Fruit fly (Drosophila melanogaster) whole organism, embryonic: ENCODE results near the gene CG34409.

Experiments used
- Ada2b ChIP-seq: fragments of 200-800 bp; sonication (Bioruptor generic); IDR thresholded peaks from 2 replicates; pipeline ENCODE4 v1.3.6; 2022; ENCODE audit warnings: missing biosample characterization, missing genetic modification characterization
- Antp ChIP-seq: fragments of 200-800 bp; sonication (Bioruptor generic); optimal IDR thresholded peaks from 3 replicates; lab custom pipeline; 2016; ENCODE audit warnings: missing biosample characterization, missing genetic modification characterization
- B-H2 ChIP-seq: fragments of 200-800 bp; sonication (Bioruptor generic); optimal IDR thresholded peaks from 2 replicates; lab custom pipeline; 2018; ENCODE audit warnings: missing biosample characterization, mild to moderate bottlenecking, missing genetic modification characterization
- Blimp-1 ChIP-seq: fragments of 200-800 bp; sonication (Bioruptor generic); optimal IDR thresholded peaks from 3 replicates; lab custom pipeline; 2018; ENCODE audit warnings: missing biosample characterization, missing genetic modification characterization, mild to moderate bottlenecking, moderate library complexity, missing genetic modification reagents
- CG10543 ChIP-seq: fragments of 200-800 bp; sonication (Bioruptor generic); optimal IDR thresholded peaks from 3 replicates; lab custom pipeline; 2017; ENCODE audit warnings: missing biosample characterization, mild to moderate bottlenecking, missing genetic modification characterization, moderate library complexity
- CG11085 ChIP-seq: fragments of 200-800 bp; sonication (Bioruptor generic); IDR thresholded peaks from 2 replicates; pipeline ENCODE4 v1.3.6; 2022; ENCODE audit warnings: missing biosample characterization, missing genetic modification characterization
- CG12659 ChIP-seq: fragments of 200-800 bp; sonication (Bioruptor generic); optimal IDR thresholded peaks from 3 replicates; lab custom pipeline; 2017; ENCODE audit warnings: mild to moderate bottlenecking, missing biosample characterization, missing genetic modification reagents, missing genetic modification characterization
- CG14965 ChIP-seq: fragments of 200-800 bp; sonication (Bioruptor generic); optimal IDR thresholded peaks from 2 replicates; lab custom pipeline; 2016; ENCODE audit warnings: missing biosample characterization, missing genetic modification characterization, borderline replicate concordance
- CG15011 ChIP-seq: fragments of 200-800 bp; sonication (Bioruptor generic); optimal IDR thresholded peaks from 3 replicates; lab custom pipeline; 2018; ENCODE audit warnings: missing biosample characterization, mild to moderate bottlenecking, missing genetic modification characterization
- CG1529 ChIP-seq: fragments of 200-800 bp; sonication (Bioruptor generic); optimal IDR thresholded peaks from 3 replicates; lab custom pipeline; 2018; ENCODE audit warnings: missing biosample characterization, missing genetic modification characterization
- CG17328 ChIP-seq: fragments of 200-800 bp; sonication (Bioruptor generic); IDR thresholded peaks from 2 replicates; pipeline ENCODE4 v1.3.6; 2022; ENCODE audit warnings: missing biosample characterization, missing genetic modification characterization
- CG18476 ChIP-seq: fragments of 200-800 bp; sonication (Bioruptor generic); optimal IDR thresholded peaks from 2 replicates; lab custom pipeline; 2016; ENCODE audit warnings: missing biosample characterization, mild to moderate bottlenecking, missing genetic modification characterization
- CG33557 ChIP-seq: fragments of 200-800 bp; sonication (Bioruptor generic); optimal IDR thresholded peaks from 2 replicates; lab custom pipeline; 2019; ENCODE audit warnings: missing biosample characterization, mild to moderate bottlenecking, missing genetic modification characterization, moderate library complexity
- CG34422 ChIP-seq: fragments of 200-800 bp; sonication (Bioruptor generic); IDR thresholded peaks from 3 replicates; pipeline ENCODE4 v1.3.6; 2022; ENCODE audit warnings: missing biosample characterization, missing genetic modification characterization
- CG6272 ChIP-seq: fragments of 200-800 bp; sonication (Bioruptor generic); IDR thresholded peaks from 2 replicates; pipeline ENCODE4 v1.3.6; 2022; ENCODE audit warnings: missing biosample characterization, missing genetic modification characterization
- CG6791 ChIP-seq: fragments of 200-800 bp; sonication (Bioruptor generic); IDR thresholded peaks from 3 replicates; pipeline ENCODE4 v1.3.6; 2022; ENCODE audit warnings: missing biosample characterization, missing genetic modification characterization; ENCODE audit not compliant: partially characterized antibody
- CG7928 ChIP-seq: fragments of 200-800 bp; sonication (Bioruptor generic); optimal IDR thresholded peaks from 2 replicates; lab custom pipeline; 2017; ENCODE audit warnings: missing biosample characterization, mild to moderate bottlenecking, missing genetic modification characterization
- CG8944 ChIP-seq: fragments of 200-800 bp; sonication (Bioruptor generic); optimal IDR thresholded peaks from 3 replicates; lab custom pipeline; 2016; ENCODE audit warnings: missing biosample characterization, missing genetic modification characterization
- CoRest ChIP-seq: fragments of 200-800 bp; sonication (Bioruptor generic); optimal IDR thresholded peaks from 3 replicates; lab custom pipeline; 2018; ENCODE audit warnings: missing biosample characterization, mild to moderate bottlenecking, missing genetic modification characterization, moderate library complexity
- Gsc ChIP-seq: fragments of 200-800 bp; sonication (Bioruptor generic); IDR thresholded peaks from 2 replicates; pipeline ENCODE4 v1.3.6; 2022; ENCODE audit warnings: missing biosample characterization, missing genetic modification characterization
- Hmx ChIP-seq: fragments of 200-800 bp; sonication (Bioruptor generic); optimal IDR thresholded peaks from 2 replicates; lab custom pipeline; 2016; ENCODE audit warnings: missing biosample characterization, missing genetic modification characterization
- Mrtf ChIP-seq: fragments of 200-800 bp; sonication (Bioruptor generic); IDR thresholded peaks from 3 replicates; pipeline ENCODE4 v1.3.6; 2022; ENCODE audit warnings: missing biosample characterization, missing genetic modification characterization
- NC2α ChIP-seq: fragments of 200-800 bp; sonication (Bioruptor generic); optimal IDR thresholded peaks from 2 replicates; lab custom pipeline; 2016; ENCODE audit warnings: missing biosample characterization, missing genetic modification characterization
- Nf-YC ChIP-seq: fragments of 200-800 bp; optimal IDR thresholded peaks from 3 replicates; lab custom pipeline; 2019; ENCODE audit warnings: missing biosample characterization, mild to moderate bottlenecking, missing genetic modification characterization, moderate library complexity
- Ravus ChIP-seq: fragments of 200-800 bp; sonication (Bioruptor generic); IDR thresholded peaks from 2 replicates; pipeline ENCODE4 v1.3.6; 2022; ENCODE audit warnings: missing biosample characterization, missing genetic modification characterization
- Sry-β ChIP-seq: fragments of 200-800 bp; sonication (Bioruptor generic); optimal IDR thresholded peaks from 2 replicates; lab custom pipeline; 2018; ENCODE audit warnings: missing biosample characterization, mild to moderate bottlenecking, missing genetic modification characterization, moderate library complexity
- Ssrp ChIP-seq: fragments of 200-800 bp; sonication (Bioruptor generic); optimal IDR thresholded peaks from 2 replicates; lab custom pipeline; 2018; ENCODE audit warnings: missing biosample characterization, mild to moderate bottlenecking, missing genetic modification characterization, moderate library complexity
- Usf ChIP-seq: fragments of 200-800 bp; sonication (Bioruptor generic); optimal IDR thresholded peaks from 2 replicates; lab custom pipeline; 2017; ENCODE audit warnings: missing genotype, missing biosample characterization, missing genetic modification characterization
- ato ChIP-seq: fragments of 200-800 bp; sonication (Bioruptor generic); IDR thresholded peaks from 2 replicates; pipeline ENCODE4 v1.3.6; 2022; ENCODE audit warnings: missing biosample characterization, missing genetic modification characterization; ENCODE audit not compliant: partially characterized antibody
- az2 ChIP-seq: fragments of 200-800 bp; sonication (Bioruptor generic); optimal IDR thresholded peaks from 3 replicates; lab custom pipeline; 2016; ENCODE audit warnings: missing biosample characterization, missing genetic modification characterization
- br ChIP-seq: fragments of >200 bp; optimal IDR thresholded peaks from 2 replicates; lab custom pipeline; 2017
- ci ChIP-seq: fragments of 200-800 bp; sonication (Bioruptor generic); IDR thresholded peaks from 3 replicates; pipeline ENCODE4 v1.3.6; 2022; ENCODE audit warnings: missing biosample characterization, missing genetic modification characterization
- fd64A ChIP-seq: fragments of 200-800 bp; sonication (Bioruptor generic); optimal IDR thresholded peaks from 3 replicates; lab custom pipeline; 2018; ENCODE audit warnings: missing biosample characterization, mild to moderate bottlenecking, missing genetic modification characterization
- ftz-f1 ChIP-seq: fragments of 200-800 bp; sonication (Bioruptor generic); optimal IDR thresholded peaks from 2 replicates; lab custom pipeline; 2016; ENCODE audit warnings: missing biosample characterization, missing genetic modification characterization
- gce ChIP-seq: fragments of 200-800 bp; sonication (Bioruptor generic); IDR thresholded peaks from 3 replicates; pipeline ENCODE4 v1.3.6; 2022; ENCODE audit warnings: missing biosample characterization, missing genetic modification characterization
- gem ChIP-seq: fragments of 200-800 bp; sonication (Bioruptor generic); optimal IDR thresholded peaks from 2 replicates; lab custom pipeline; 2019; ENCODE audit warnings: missing biosample characterization, mild to moderate bottlenecking, missing genetic modification characterization, moderate library complexity
- jing ChIP-seq: fragments of 200-800 bp; sonication (Bioruptor generic); optimal IDR thresholded peaks from 2 replicates; lab custom pipeline; 2018; ENCODE audit warnings: missing biosample characterization, mild to moderate bottlenecking, missing genetic modification characterization
- jumu ChIP-seq: fragments of 200-800 bp; sonication (Bioruptor generic); optimal IDR thresholded peaks from 3 replicates; lab custom pipeline; 2016; ENCODE audit warnings: missing biosample characterization, missing genetic modification characterization
- klu ChIP-seq: fragments of 200-800 bp; sonication (Bioruptor generic); IDR thresholded peaks from 2 replicates; pipeline ENCODE4 v1.3.6; 2022; ENCODE audit warnings: missing biosample characterization, missing genetic modification characterization
- lab ChIP-seq: fragments of 200-800 bp; sonication (Bioruptor generic); optimal IDR thresholded peaks from 3 replicates; lab custom pipeline; 2017; ENCODE audit warnings: missing biosample characterization, missing genetic modification characterization, mild to moderate bottlenecking, moderate library complexity, missing genetic modification reagents
- nau ChIP-seq: fragments of 200-800 bp; sonication (Bioruptor generic); optimal IDR thresholded peaks from 3 replicates; lab custom pipeline; 2017; ENCODE audit warnings: missing biosample characterization, mild to moderate bottlenecking, missing genetic modification characterization, missing genetic modification reagents
- nerfin-1 ChIP-seq: fragments of 200-800 bp; sonication (Bioruptor generic); optimal IDR thresholded peaks from 3 replicates; lab custom pipeline; 2019; ENCODE audit warnings: missing biosample characterization, mild to moderate bottlenecking, missing genetic modification characterization, moderate library complexity
- onecut ChIP-seq: fragments of 200-800 bp; sonication (Bioruptor generic); IDR thresholded peaks from 2 replicates; pipeline ENCODE4 v1.3.6; 2022; ENCODE audit warnings: missing biosample characterization, missing genetic modification characterization
- p53 ChIP-seq: fragments of 200-800 bp; sonication (Bioruptor generic); optimal IDR thresholded peaks from 2 replicates; lab custom pipeline; 2016; ENCODE audit warnings: missing biosample characterization, missing genetic modification characterization
- pros ChIP-seq: fragments of 200-800 bp; sonication (Bioruptor generic); optimal IDR thresholded peaks from 3 replicates; lab custom pipeline; 2019; ENCODE audit warnings: missing biosample characterization, mild to moderate bottlenecking, missing genetic modification characterization, moderate library complexity
- slou ChIP-seq: fragments of 200-800 bp; sonication (Bioruptor generic); optimal IDR thresholded peaks from 3 replicates; lab custom pipeline; 2016; ENCODE audit warnings: missing biosample characterization, missing genetic modification characterization
- ssp ChIP-seq: fragments of 200-800 bp; sonication (Bioruptor generic); IDR thresholded peaks from 2 replicates; pipeline ENCODE4 v1.3.6; 2022; ENCODE audit warnings: missing biosample characterization, missing genetic modification characterization
- tap ChIP-seq: fragments of 200-800 bp; optimal IDR thresholded peaks from 3 replicates; lab custom pipeline; 2019; ENCODE audit warnings: missing biosample characterization, mild to moderate bottlenecking, missing genetic modification characterization, moderate library complexity
- tgo ChIP-seq: fragments of 200-800 bp; sonication (Bioruptor generic); IDR thresholded peaks from 3 replicates; pipeline ENCODE4 v1.3.6; 2022; ENCODE audit warnings: missing biosample characterization, missing genetic modification characterization
- unpg ChIP-seq: fragments of 200-800 bp; sonication (Bioruptor generic); optimal IDR thresholded peaks from 3 replicates; lab custom pipeline; 2018; ENCODE audit warnings: missing biosample characterization, mild to moderate bottlenecking, missing genetic modification characterization, moderate library complexity

The CG34409 gene

dm6 chr3R:9747272-9747874, 1.2 kb upstream of the CG34409 start, which contains the start of gene CG12948 (continued):
- TF ChIP-seq ci (GFP tag; lab: Robert Waterston, UW) = peak; percentile 47; the same call in 1 of the 3 replicates
- TF ChIP-seq fd64A = peak; percentile 4
- TF ChIP-seq br (lab: Kevin White, UChicago) = no peak
- TF ChIP-seq tap (tag; lab: Kevin White, UChicago) = no peak
- no peak for TF ChIP-seq Mrtf (GFP tag; lab: Robert Waterston, UW)
- TF ChIP-seq Sry-β (GFP tag; lab: Kevin White, UChicago) = peak; percentile 90
- TF ChIP-seq nerfin-1 (tag; lab: Kevin White, UChicago) = peak; percentile 49
- no peak for TF ChIP-seq CG11085 (GFP tag; lab: Robert Waterston, UW)
- TF ChIP-seq CG8944 (GFP tag; lab: Kevin White, UChicago) = peak; percentile 21
- TF ChIP-seq CG7928 (GFP tag; lab: Kevin White, UChicago) = no peak
- TF ChIP-seq CG1529 (GFP tag; lab: Kevin White, UChicago) = peak; percentile 13
- TF ChIP-seq ato (GFP tag; lab: Robert Waterston, UW) = peak; percentile 63; the same call in 1 of the 2 replicates
- peak; percentile 56; the same call in 1 of the 2 replicates for TF ChIP-seq klu (GFP tag; lab: Robert Waterston, UW)
- no peak for TF ChIP-seq Nf-YC
- no peak for TF ChIP-seq slou (GFP tag; lab: Kevin White, UChicago)
- TF ChIP-seq Hmx (GFP tag; lab: Kevin White, UChicago) = no peak
- TF ChIP-seq CG14965 = no peak
- no peak for TF ChIP-seq gem (tag; lab: Kevin White, UChicago)
- TF ChIP-seq CG10543 (GFP tag; lab: Kevin White, UChicago) = peak; percentile 62
- TF ChIP-seq onecut (GFP tag; lab: Robert Waterston, UW) = 0 out of 2 replicates have a peak, but pooled peaks have one; percentile 19
- peak; percentile 60 for TF ChIP-seq CG33557 (GFP tag; lab: Kevin White, UChicago)
- no peak for TF ChIP-seq Blimp-1 (GFP tag; lab: Kevin White, UChicago)
- TF ChIP-seq CG6791 (GFP tag; lab: Robert Waterston, UW) = peak; percentile 72
- TF ChIP-seq CG15011 (GFP tag; lab: Kevin White, UChicago) = no peak
- peak; percentile 66 for TF ChIP-seq B-H2 (GFP tag; lab: Kevin White, UChicago)
- peak; percentile 41 for TF ChIP-seq Antp
- TF ChIP-seq CG12659 (GFP tag; lab: Kevin White, UChicago) = peak; percentile 44
- no peak for TF ChIP-seq ftz-f1 (GFP tag; lab: Kevin White, UChicago)
- peak; percentile 46; the same call in 1 of the 2 replicates for TF ChIP-seq CG6272 (GFP tag; lab: Robert Waterston, UW)
- TF ChIP-seq Ssrp (tag; lab: Kevin White, UChicago) = no peak
- no peak for TF ChIP-seq jing (GFP tag; lab: Kevin White, UChicago)
- no peak for TF ChIP-seq Ravus (GFP tag; lab: Robert Waterston, UW)
- TF ChIP-seq lab (GFP tag; lab: Kevin White, UChicago) = no peak
- TF ChIP-seq Usf (GFP tag; lab: Kevin White, UChicago) = no peak
- TF ChIP-seq Ada2b (GFP tag; lab: Robert Waterston, UW) = no peak
- no peak for TF ChIP-seq nau (GFP tag; lab: Kevin White, UChicago)
- no peak for TF ChIP-seq Gsc (GFP tag; lab: Robert Waterston, UW)
- TF ChIP-seq unpg (GFP tag; lab: Kevin White, UChicago) = no peak
- 0 out of 3 replicates have a peak, but pooled peaks have one; percentile 40 for TF ChIP-seq tgo (GFP tag; lab: Robert Waterston, UW)
- TF ChIP-seq ssp (GFP tag; lab: Robert Waterston, UW) = no peak
- TF ChIP-seq az2 = peak; percentile 3
- no peak for TF ChIP-seq CG18476
- TF ChIP-seq CoRest = peak; percentile 58
- no peak for TF ChIP-seq p53 (GFP tag; lab: Kevin White, UChicago)
- TF ChIP-seq jumu (GFP tag; lab: Kevin White, UChicago) = peak; percentile 10
- TF ChIP-seq CG34422 (GFP tag; lab: Robert Waterston, UW) = 0 out of 3 replicates have a peak, but pooled peaks have one; percentile 40
- peak; percentile 62 for TF ChIP-seq pros (GFP tag; lab: Kevin White, UChicago)
- TF ChIP-seq gce = no peak
- TF ChIP-seq CG17328 (GFP tag; lab: Robert Waterston, UW) = no peak
- no peak for TF ChIP-seq NC2α (GFP tag; lab: Kevin White, UChicago)
